Fruit fly (Drosophila melanogaster): ENCODE measurements around the gene Teh3.
A peak's percentile ranks its signal among the peaks of the same experiment; 100 is the strongest.

Teh3 gene

dm6 chr3L:4186659-4187058 lies 2.2 kb upstream of the Teh3 start, which contains the start of gene VhaM9.7-c (continued):
- TF ChIP-seq Antp (GFP tag; optimal IDR thresholded peaks at IDR 0.05): peak; percentile 33
- TF ChIP-seq ci (GFP tag; IDR thresholded peaks at IDR 0.05): no peak
- no peak for TF ChIP-seq CrebB (tag; optimal IDR thresholded peaks at IDR 0.05)
- TF ChIP-seq CG2202 (tag; optimal IDR thresholded peaks at IDR 0.05): no peak
- no peak for TF ChIP-seq CG6654 (GFP tag; optimal IDR thresholded peaks at IDR 0.05)
- TF ChIP-seq trem (tag; optimal IDR thresholded peaks at IDR 0.05): peak; percentile 65
- TF ChIP-seq CG17385 (GFP tag; optimal IDR thresholded peaks at IDR 0.05): peak; percentile 56
- TF ChIP-seq CG13287 (GFP tag; IDR thresholded peaks at IDR 0.05; ENCODE audit: partially characterized antibody): peak; percentile 55
- no peak for TF ChIP-seq CG2712 (tag; optimal IDR thresholded peaks at IDR 0.05)
- TF ChIP-seq vvl (GFP tag; IDR thresholded peaks at IDR 0.05): peak; percentile 65
- TF ChIP-seq br (optimal IDR thresholded peaks at IDR 0.05): no peak
- TF ChIP-seq CG13296 (GFP tag; optimal IDR thresholded peaks at IDR 0.05): peak; percentile 2
- TF ChIP-seq hbn (GFP tag; IDR thresholded peaks at IDR 0.05; ENCODE audit: partially characterized antibody): peak; percentile 45; the same call in 1 of the 2 replicates
- TF ChIP-seq CG13424 (tag; optimal IDR thresholded peaks at IDR 0.05): no peak
- TF ChIP-seq CTCF (GFP tag; optimal IDR thresholded peaks at IDR 0.05): no peak
- peak; percentile 8 for TF ChIP-seq Dip3 (GFP tag; optimal IDR thresholded peaks at IDR 0.05)
- no peak for TF ChIP-seq Poxn (GFP tag; IDR thresholded peaks at IDR 0.05)
- no peak for TF ChIP-seq Ada2b (GFP tag; IDR thresholded peaks at IDR 0.05)
- TF ChIP-seq Adf1 (GFP tag; IDR thresholded peaks at IDR 0.05): no peak
- TF ChIP-seq CG7271 (tag; optimal IDR thresholded peaks at IDR 0.05): no peak
- peak; percentile 81 for TF ChIP-seq gfzf (GFP tag; optimal IDR thresholded peaks at IDR 0.05)
- TF ChIP-seq Rfx (GFP tag; IDR thresholded peaks at IDR 0.05): peak; percentile 72
- no peak for TF ChIP-seq Dref (GFP tag; IDR thresholded peaks at IDR 0.05)
- TF ChIP-seq Gug (GFP tag; IDR thresholded peaks at IDR 0.05): no peak
- TF ChIP-seq sim (GFP tag; IDR thresholded peaks at IDR 0.05): no peak
- no peak for TF ChIP-seq CG4854 (GFP tag; optimal IDR thresholded peaks at IDR 0.05)
- peak; percentile 60 for TF ChIP-seq HmgZ (tag; optimal IDR thresholded peaks at IDR 0.05)
- peak; percentile 54 for TF ChIP-seq scrt (GFP tag; optimal IDR thresholded peaks at IDR 0.05)
- peak; percentile 56 to 87 for TF ChIP-seq crp (GFP tag; optimal IDR thresholded peaks at IDR 0.05)
- TF ChIP-seq Ets97D (GFP tag; optimal IDR thresholded peaks at IDR 0.05): peak; percentile 65
- no peak for TF ChIP-seq ab (GFP tag; optimal IDR thresholded peaks at IDR 0.05)
- peak; percentile 53 for TF ChIP-seq CHES-1-like (GFP tag; optimal IDR thresholded peaks at IDR 0.05)
- peak; percentile 34 for TF ChIP-seq Max (GFP tag; optimal IDR thresholded peaks at IDR 0.05)
- no peak for TF ChIP-seq Dbx (GFP tag; IDR thresholded peaks at IDR 0.05)
- TF ChIP-seq CG12744 (GFP tag; optimal IDR thresholded peaks at IDR 0.05): peak; percentile 28
- TF ChIP-seq CG12155 (GFP tag; optimal IDR thresholded peaks at IDR 0.05): peak; percentile 28
- TF ChIP-seq CG15696 (tag; optimal IDR thresholded peaks at IDR 0.05): no peak
- peak; percentile 36; the same call in 1 of the 2 replicates for TF ChIP-seq Xrp1 (GFP tag; IDR thresholded peaks at IDR 0.05)
- TF ChIP-seq Sry-β (GFP tag; optimal IDR thresholded peaks at IDR 0.05): no peak
- TF ChIP-seq grau (tag; optimal IDR thresholded peaks at IDR 0.05): peak; percentile 26
- peak; percentile 52 for TF ChIP-seq CG9797 (GFP tag; optimal IDR thresholded peaks at IDR 0.05)
- TF ChIP-seq nmo (GFP tag; optimal IDR thresholded peaks at IDR 0.05): peak; percentile 14
- peak; percentile 61 for TF ChIP-seq NfI (GFP tag; optimal IDR thresholded peaks at IDR 0.05)
- no peak for TF ChIP-seq CG7372 (GFP tag; IDR thresholded peaks at IDR 0.05)
- TF ChIP-seq ash1 (GFP tag; optimal IDR thresholded peaks at IDR 0.05): no peak
- no peak for TF ChIP-seq esg (GFP tag; conservative IDR thresholded peaks at IDR 0.05)
- no peak for TF ChIP-seq CG10431 (GFP tag; optimal IDR thresholded peaks at IDR 0.05)
- TF ChIP-seq chm (GFP tag; IDR thresholded peaks at IDR 0.05): no peak
- peak; percentile 32 for TF ChIP-seq tin (GFP tag; optimal IDR thresholded peaks at IDR 0.05)
- TF ChIP-seq CG4820 (GFP tag; optimal IDR thresholded peaks at IDR 0.05): no peak
- no peak for TF ChIP-seq tap (tag; optimal IDR thresholded peaks at IDR 0.05)
- peak; percentile 81 for TF ChIP-seq CG4617 (GFP tag; optimal IDR thresholded peaks at IDR 0.05; ENCODE audit: borderline replicate concordance)

All from whole organism, embryonic.